Worm (Caenorhabditis elegans) whole organism, L1 larva: Measurements from ENCODE around the gene W02B3.4.

Experiments
- ces-1 ChIP-seq: fragments of 150-350 bp; optimal IDR thresholded peaks from 2 replicates; lab custom pipeline; 2014; ENCODE audit warnings: missing biosample characterization, missing genetic modification reagents, missing genetic modification characterization
- egl-13 ChIP-seq: sonication (generic microtip); optimal IDR thresholded peaks from 2 replicates; lab custom pipeline; 2016; ENCODE audit warnings: missing genotype, missing genetic modification reagents, missing genetic modification characterization, missing compliant biosample characterization
- fos-1 ChIP-seq: fragments of 150-350 bp; optimal IDR thresholded peaks from 2 replicates; lab custom pipeline; 2014; ENCODE audit warnings: missing biosample characterization, missing genetic modification characterization
- lin-13 ChIP-seq: fragments of 150-350 bp; optimal IDR thresholded peaks from 2 replicates; lab custom pipeline; 2014; ENCODE audit warnings: missing biosample characterization, missing genetic modification reagents, missing genetic modification characterization
- nhr-28 ChIP-seq: fragments of 150-350 bp; optimal IDR thresholded peaks from 2 replicates; lab custom pipeline; 2014; ENCODE audit warnings: missing biosample characterization, missing genetic modification characterization
- nhr-90 ChIP-seq: sonication (generic microtip); optimal IDR thresholded peaks from 2 replicates; lab custom pipeline; 2016; ENCODE audit warnings: mild to moderate bottlenecking, missing genetic modification characterization, missing compliant biosample characterization; ENCODE audit not compliant: poor library complexity
- rnt-1 ChIP-seq: sonication (generic microtip); optimal IDR thresholded peaks from 2 replicates; lab custom pipeline; 2016; ENCODE audit warnings: mild to moderate bottlenecking, missing genetic modification characterization, moderate library complexity, missing compliant biosample characterization
- tbx-2 ChIP-seq: sonication (generic microtip); optimal IDR thresholded peaks from 2 replicates; lab custom pipeline; 2016; ENCODE audit warnings: missing genetic modification characterization, missing compliant biosample characterization
- zag-1 ChIP-seq: fragments of 150-350 bp; optimal IDR thresholded peaks from 2 replicates; lab custom pipeline; 2014; ENCODE audit warnings: missing biosample characterization, missing genetic modification characterization

- TF ChIP-seq tbx-2 (tag; lab: Kevin White, UChicago) (no peak), zag-1 (no peak), nhr-28 (tag; lab: Kevin White, UChicago) (no peak), nhr-90 (tag; lab: Kevin White, UChicago) (no peak), fos-1 (no peak), lin-13 (GFP tag; lab: Kevin White, UChicago) (no peak), ces-1 (GFP tag; lab: Kevin White, UChicago) (no peak), egl-13 (tag; lab: Kevin White, UChicago) (no peak), rnt-1 (tag; lab: Kevin White, UChicago) (peak; percentile 32)
Measured at ce11 chrIII:698814-699213, 15.6 kb upstream of the W02B3.4 start.
